Worm (Caenorhabditis elegans) whole organism, L4 larva: Measurements from ENCODE around the gene Y71H2AM.11.

Experiments used
- F49E8.2 ChIP-seq: sonication (generic microtip); optimal IDR thresholded peaks from 2 replicates; lab custom pipeline; 2016; ENCODE audit warnings: missing compliant biosample characterization, mild to moderate bottlenecking, missing genetic modification characterization, borderline replicate concordance
- Y48G9A.11 ChIP-seq: fragments of 200-800 bp; sonication (Bioruptor generic); IDR thresholded peaks from 2 replicates; pipeline ENCODE4 v1.3.6; 2022; ENCODE audit warnings: missing genetic modification reagents, missing genetic modification characterization, missing compliant biosample characterization
- Y5F2A.4 ChIP-seq: fragments of 200-800 bp; sonication (Bioruptor generic); optimal IDR thresholded peaks from 2 replicates; lab custom pipeline; 2018; ENCODE audit warnings: mild to moderate bottlenecking, missing genetic modification characterization, missing compliant biosample characterization
- ZK337.2 ChIP-seq: fragments of 200-800 bp; sonication (Bioruptor generic); IDR thresholded peaks from 2 replicates; pipeline ENCODE4 v1.3.6; 2022; ENCODE audit warnings: missing genetic modification reagents, missing genetic modification characterization, missing compliant biosample characterization
- aha-1 ChIP-seq: fragments of 150-350 bp; peaks from one replicate; lab custom pipeline; 2014; ENCODE audit warnings: missing biosample characterization, missing genetic modification characterization
- ceh-32 ChIP-seq: sonication (generic microtip); optimal IDR thresholded peaks from 2 replicates; lab custom pipeline; 2016; ENCODE audit warnings: mild to moderate bottlenecking, missing genetic modification characterization, missing compliant biosample characterization; ENCODE audit not compliant: poor library complexity
- ceh-44 ChIP-seq: fragments of 200-800 bp; sonication (Bioruptor generic); IDR thresholded peaks from 2 replicates; pipeline ENCODE4 v1.3.6; 2022; ENCODE audit warnings: missing genetic modification reagents, missing genetic modification characterization, missing compliant biosample characterization
- ceh-62 ChIP-seq: sonication (generic microtip); optimal IDR thresholded peaks from 2 replicates; lab custom pipeline; 2017; ENCODE audit warnings: missing biosample characterization, missing genetic modification characterization
- ceh-82 ChIP-seq: sonication (generic microtip); optimal IDR thresholded peaks from 2 replicates; lab custom pipeline; 2017; ENCODE audit warnings: missing biosample characterization, missing genetic modification characterization
- daf-19 ChIP-seq: fragments of 200-800 bp; sonication (Bioruptor generic); conservative IDR thresholded peaks from 2 replicates; pipeline ENCODE4 v1.3.6; 2022; ENCODE audit warnings: missing genetic modification characterization, missing compliant biosample characterization
- daf-8 ChIP-seq: fragments of 200-800 bp; sonication (Bioruptor generic); IDR thresholded peaks from 2 replicates; pipeline ENCODE4 v1.3.6; 2022; ENCODE audit warnings: missing genetic modification characterization, missing compliant biosample characterization
- dmd-6 ChIP-seq: fragments of 200-800 bp; sonication (Bioruptor generic); IDR thresholded peaks from 2 replicates; pipeline ENCODE4 v1.3.6; 2022; ENCODE audit warnings: missing genetic modification reagents, missing genetic modification characterization, missing compliant biosample characterization
- dmd-8 ChIP-seq: fragments of 200-800 bp; sonication (Bioruptor generic); IDR thresholded peaks from 2 replicates; pipeline ENCODE4 v1.3.6; 2022; ENCODE audit warnings: missing genetic modification characterization, missing compliant biosample characterization
- dmd-9 ChIP-seq: fragments of 200-800 bp; sonication (Bioruptor generic); IDR thresholded peaks from 2 replicates; pipeline ENCODE4 v1.3.6; 2022; ENCODE audit warnings: missing genetic modification reagents, missing genetic modification characterization, missing compliant biosample characterization
- dpl-1 ChIP-seq: fragments of 150-350 bp; optimal IDR thresholded peaks from 2 replicates; lab custom pipeline; 2014; ENCODE audit warnings: missing biosample characterization, missing genetic modification reagents, missing genetic modification characterization
- duxl-1 ChIP-seq: sonication (generic microtip); optimal IDR thresholded peaks from 2 replicates; lab custom pipeline; 2016; ENCODE audit warnings: mild to moderate bottlenecking, missing genetic modification characterization, moderate library complexity, missing compliant biosample characterization; ENCODE audit not compliant: poor library complexity
- egl-43 ChIP-seq: fragments of 200-800 bp; sonication (Bioruptor generic); IDR thresholded peaks from 2 replicates; pipeline ENCODE4 v1.3.6; 2022; ENCODE audit warnings: missing genetic modification reagents, missing genetic modification characterization, missing compliant biosample characterization
- hlh-11 ChIP-seq: fragments of 200-800 bp; sonication (Bioruptor generic); optimal IDR thresholded peaks from 2 replicates; lab custom pipeline; 2018; ENCODE audit warnings: mild to moderate bottlenecking, missing genetic modification characterization, missing compliant biosample characterization
- hlh-30 ChIP-seq: sonication (generic microtip); optimal IDR thresholded peaks from 2 replicates; lab custom pipeline; 2017; ENCODE audit warnings: antibody characterized with exemption, mild to moderate bottlenecking, missing genetic modification characterization, missing compliant biosample characterization; ENCODE audit not compliant: insufficient read depth
- lim-7 ChIP-seq: fragments of 200-800 bp; sonication (Bioruptor generic); IDR thresholded peaks from 2 replicates; pipeline ENCODE4 v1.3.6; 2022; ENCODE audit warnings: missing genetic modification characterization, missing compliant biosample characterization
- lin-15B ChIP-seq: fragments of 150-350 bp; sonication (generic microtip); optimal IDR thresholded peaks from 3 replicates; lab custom pipeline; 2014; ENCODE audit warnings: missing biosample characterization, missing genetic modification characterization
- lsy-2 ChIP-seq, 2 experiments: fragments of 150-350 bp in 1 of 2; sonication (generic microtip) in 1 of 2; optimal IDR thresholded peaks; 2 replicates each; lab custom pipeline; 2014 to 2017; ENCODE audit warnings: missing biosample characterization in 2 of 2, missing genetic modification characterization in 2 of 2
- mdl-1 ChIP-seq, 2 experiments: fragments of 150-350 bp in 1 of 2; sonication (generic microtip) in 1 of 2; optimal IDR thresholded peaks; 2 replicates each; lab custom pipeline; 2014 to 2017; ENCODE audit warnings: missing biosample characterization in 2 of 2, missing genetic modification characterization in 2 of 2
- mdt-29 ChIP-seq: fragments of 200-800 bp; sonication (Bioruptor generic); IDR thresholded peaks from 2 replicates; pipeline ENCODE4 v1.3.6; 2022; ENCODE audit warnings: missing genetic modification reagents, missing genetic modification characterization, missing compliant biosample characterization
- mep-1 ChIP-seq: fragments of 150-350 bp; sonication (generic microtip); optimal IDR thresholded peaks from 3 replicates; lab custom pipeline; 2014; ENCODE audit warnings: missing biosample characterization, missing genetic modification characterization
- mxl-3 ChIP-seq: fragments of 200-800 bp; sonication (Bioruptor generic); optimal IDR thresholded peaks from 2 replicates; lab custom pipeline; 2018; ENCODE audit warnings: mild to moderate bottlenecking, missing genetic modification characterization, missing compliant biosample characterization
- nhr-10 ChIP-seq: fragments of 150-350 bp; optimal IDR thresholded peaks from 2 replicates; lab custom pipeline; 2014; ENCODE audit warnings: missing biosample characterization, missing genetic modification characterization
- nhr-111 ChIP-seq: fragments of 200-800 bp; sonication (Bioruptor generic); optimal IDR thresholded peaks from 2 replicates; lab custom pipeline; 2018; ENCODE audit warnings: mild to moderate bottlenecking, missing genetic modification characterization, missing compliant biosample characterization
- nhr-237 ChIP-seq: sonication (generic microtip); optimal IDR thresholded peaks from 2 replicates; lab custom pipeline; 2017; ENCODE audit warnings: missing biosample characterization, missing genetic modification characterization
- nhr-28 ChIP-seq: fragments of 150-350 bp; optimal IDR thresholded peaks from 2 replicates; lab custom pipeline; 2014; ENCODE audit warnings: missing biosample characterization, missing genetic modification characterization
- nhr-41 ChIP-seq: fragments of 200-800 bp; sonication (Bioruptor generic); IDR thresholded peaks from 2 replicates; pipeline ENCODE4 v1.3.6; 2022; ENCODE audit warnings: missing genetic modification reagents, missing genetic modification characterization, missing compliant biosample characterization
- nhr-42 ChIP-seq: fragments of 200-800 bp; sonication (Bioruptor generic); IDR thresholded peaks from 2 replicates; pipeline ENCODE4 v1.3.6; 2022; ENCODE audit warnings: missing genetic modification characterization, missing compliant biosample characterization
- nhr-48 ChIP-seq: sonication (generic microtip); optimal IDR thresholded peaks from 2 replicates; lab custom pipeline; 2016; ENCODE audit warnings: mild to moderate bottlenecking, missing genetic modification characterization, missing compliant biosample characterization
- nhr-6 ChIP-seq: fragments of 150-350 bp; optimal IDR thresholded peaks from 2 replicates; lab custom pipeline; 2014; ENCODE audit warnings: missing biosample characterization, missing genetic modification characterization
- nhr-76 ChIP-seq: fragments of 150-350 bp; optimal IDR thresholded peaks from 2 replicates; lab custom pipeline; 2014; ENCODE audit warnings: missing biosample characterization, missing genetic modification characterization
- pqm-1 ChIP-seq: sonication (generic microtip); optimal IDR thresholded peaks from 2 replicates; lab custom pipeline; 2017; ENCODE audit warnings: missing biosample characterization, missing genetic modification characterization
- sdz-12 ChIP-seq: fragments of 200-800 bp; sonication (Bioruptor generic); optimal IDR thresholded peaks from 2 replicates; lab custom pipeline; 2018; ENCODE audit warnings: mild to moderate bottlenecking, missing genetic modification characterization, missing compliant biosample characterization
- set-16 ChIP-seq: fragments of 200-800 bp; sonication (Bioruptor generic); IDR thresholded peaks from 2 replicates; pipeline ENCODE4 v1.3.6; 2022; ENCODE audit warnings: missing genetic modification reagents, missing genetic modification characterization, missing compliant biosample characterization
- snpc-1.2 ChIP-seq: fragments of 200-800 bp; sonication (Bioruptor generic); IDR thresholded peaks from 2 replicates; pipeline ENCODE4 v1.3.6; 2022; ENCODE audit warnings: missing genetic modification reagents, missing genetic modification characterization, missing compliant biosample characterization
- spr-3 ChIP-seq: fragments of 200-800 bp; sonication (Bioruptor generic); optimal IDR thresholded peaks from 2 replicates; lab custom pipeline; 2018; ENCODE audit warnings: mild to moderate bottlenecking, missing genetic modification characterization, missing compliant biosample characterization
- tra-1 ChIP-seq: fragments of 200-800 bp; sonication (Bioruptor generic); IDR thresholded peaks from 2 replicates; pipeline ENCODE4 v1.3.6; 2022; ENCODE audit warnings: missing genetic modification reagents, missing genetic modification characterization, missing compliant biosample characterization
- vab-7 ChIP-seq: fragments of 200-800 bp; sonication (Bioruptor generic); IDR thresholded peaks from 2 replicates; pipeline ENCODE4 v1.3.6; 2022; ENCODE audit warnings: missing genetic modification reagents, missing genetic modification characterization, missing compliant biosample characterization
- zfp-3 ChIP-seq: fragments of 200-800 bp; sonication (Bioruptor generic); conservative IDR thresholded peaks from 2 replicates; pipeline ENCODE4 v1.3.6; 2022; ENCODE audit warnings: missing genetic modification reagents, missing genetic modification characterization, missing compliant biosample characterization
- zip-11 ChIP-seq: fragments of 200-800 bp; sonication (Bioruptor generic); IDR thresholded peaks from 2 replicates; pipeline ENCODE4 v1.3.6; 2022; ENCODE audit warnings: missing genetic modification characterization, missing compliant biosample characterization
- zip-2 ChIP-seq: fragments of 150-350 bp; optimal IDR thresholded peaks from 2 replicates; lab custom pipeline; 2014; ENCODE audit warnings: missing biosample characterization, missing genetic modification characterization
- ztf-11 ChIP-seq: fragments of 150-350 bp; optimal IDR thresholded peaks from 2 replicates; lab custom pipeline; 2014; ENCODE audit warnings: missing biosample characterization, missing genetic modification characterization

The Y71H2AM.11 gene

DNA sequence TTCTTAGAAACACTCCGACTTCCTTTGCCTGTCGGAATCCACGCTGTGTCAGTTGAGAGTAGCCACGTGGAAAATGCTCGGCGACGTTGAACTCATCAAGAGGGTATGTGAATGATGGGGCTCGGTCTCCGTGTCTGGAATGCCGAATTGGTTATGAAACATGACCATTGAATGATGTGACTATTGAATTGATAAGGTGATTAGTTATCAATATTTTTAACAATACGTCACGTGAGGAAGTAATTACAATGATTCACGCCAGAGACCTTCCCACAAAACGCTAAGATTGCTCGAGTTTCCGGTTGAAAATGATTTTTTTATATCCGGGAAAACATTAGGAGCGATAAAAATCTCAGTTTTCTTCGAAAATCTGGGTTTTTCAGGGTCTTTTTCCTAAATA lies 34.4 kb upstream of the Y71H2AM.11 start (continued):
- no peak for TF ChIP-seq nhr-42 (GFP tag; lab: Robert Waterston, UW)
- no peak for TF ChIP-seq dpl-1 (GFP tag; lab: Kevin White, UChicago)
- TF ChIP-seq zip-11 (GFP tag; lab: Robert Waterston, UW): no peak
- no peak for TF ChIP-seq ceh-82 (tag; lab: Kevin White, UChicago)
- TF ChIP-seq hlh-30 (tag; lab: Kevin White, UChicago): peak; percentile 7
- no peak for TF ChIP-seq nhr-237 (tag; lab: Kevin White, UChicago)
- no peak for TF ChIP-seq F49E8.2
- no peak for TF ChIP-seq zip-2
- no peak for TF ChIP-seq nhr-10 (tag; lab: Kevin White, UChicago)
- TF ChIP-seq spr-3 (GFP tag; lab: Kevin White, UChicago): no peak
- TF ChIP-seq tra-1 (GFP tag; lab: Robert Waterston, UW): no peak
- TF ChIP-seq Y5F2A.4: no peak
- TF ChIP-seq ceh-32: no peak
- TF ChIP-seq vab-7 (GFP tag; lab: Robert Waterston, UW): no peak
- no peak for TF ChIP-seq dmd-8 (GFP tag; lab: Robert Waterston, UW)
- TF ChIP-seq lsy-2 (tag; optimal IDR thresholded peaks at IDR 0.05; lab: Kevin White, UChicago): no peak
- TF ChIP-seq aha-1: no peak
- TF ChIP-seq mdt-29 (GFP tag; lab: Robert Waterston, UW): no peak
- TF ChIP-seq snpc-1.2 (GFP tag; lab: Robert Waterston, UW): no peak
- TF ChIP-seq sdz-12 (GFP tag; lab: Kevin White, UChicago): no peak
- no peak for TF ChIP-seq mxl-3 (GFP tag; lab: Kevin White, UChicago)
- TF ChIP-seq ZK337.2 (GFP tag; lab: Robert Waterston, UW): no peak
- TF ChIP-seq nhr-111 (GFP tag; lab: Kevin White, UChicago): no peak
- TF ChIP-seq pqm-1 (tag; lab: Kevin White, UChicago): peak; percentile 31
- no peak for TF ChIP-seq set-16 (GFP tag; lab: Robert Waterston, UW)
- no peak for TF ChIP-seq nhr-41 (GFP tag; lab: Robert Waterston, UW)
- no peak for TF ChIP-seq zfp-3
- TF ChIP-seq ztf-11: no peak
- peak; percentile 46; the same call in 1 of the 2 replicates for TF ChIP-seq dmd-6
- TF ChIP-seq ceh-62 (tag; lab: Kevin White, UChicago): no peak
- TF ChIP-seq ceh-44 (GFP tag; lab: Robert Waterston, UW): no peak
- TF ChIP-seq nhr-48 (tag; lab: Kevin White, UChicago): no peak
- no peak for TF ChIP-seq mdl-1 (tag; optimal IDR thresholded peaks at IDR 0.05; lab: Kevin White, UChicago)
- TF ChIP-seq daf-19 (GFP tag; lab: Robert Waterston, UW): no peak
- no peak for TF ChIP-seq lim-7
- no peak for TF ChIP-seq dmd-9
- TF ChIP-seq duxl-1 (tag; lab: Kevin White, UChicago): no peak
- peak; percentile 49 for TF ChIP-seq nhr-28 (tag; lab: Kevin White, UChicago)
- TF ChIP-seq Y48G9A.11: no peak
- TF ChIP-seq nhr-76 (tag; lab: Kevin White, UChicago): no peak
- no peak for TF ChIP-seq daf-8 (GFP tag; lab: Robert Waterston, UW)
- TF ChIP-seq hlh-11: peak; percentile 23
- TF ChIP-seq mep-1: no peak
- no peak for TF ChIP-seq egl-43 (GFP tag; lab: Robert Waterston, UW)
- TF ChIP-seq lin-15B: no peak
- no peak for TF ChIP-seq nhr-6 (tag; lab: Kevin White, UChicago)
